In genomic region chr3L:3851847-3852246, dm6 we compare ENCODE assay signal across 4 fruit fly cellular contexts.
TF ChIP-seq lines count a peak whose summit lies in the region.

No protein-coding gene starts in this region.

- no peak for TF ChIP-seq CTCF in whole organism, embryonic (GFP tag; optimal IDR thresholded peaks at IDR 0.05; lab: Kevin White, UChicago)

TF ChIP-seq in whole organism, embryonic, 481 proteins besides CTCF, POLR2A, EP300 and RAD21 (continues in another document):
- no peak for TF ChIP-seq Stat92E (GFP tag; optimal IDR thresholded peaks at IDR 0.05; lab: Kevin White, UChicago)
- TF ChIP-seq CG2875 (GFP tag; optimal IDR thresholded peaks at IDR 0.05; lab: Kevin White, UChicago): peak; percentile 9
- TF ChIP-seq NC2β (GFP tag; optimal IDR thresholded peaks at IDR 0.05; lab: Kevin White, UChicago): peak; percentile 13
- TF ChIP-seq HmgD (GFP tag; optimal IDR thresholded peaks at IDR 0.05; lab: Kevin White, UChicago): no peak
- TF ChIP-seq cato (GFP tag; optimal IDR thresholded peaks at IDR 0.05; lab: Kevin White, UChicago; ENCODE audit: borderline replicate concordance): no peak
- peak; percentile 34 for TF ChIP-seq CG4820 (GFP tag; optimal IDR thresholded peaks at IDR 0.05; lab: Kevin White, UChicago)
- peak in 1 of 2 experiments; percentile 45 for TF ChIP-seq chif (GFP tag; optimal IDR thresholded peaks at IDR 0.05; lab: Kevin White, UChicago)
- TF ChIP-seq sima (GFP tag; optimal IDR thresholded peaks at IDR 0.05; lab: Kevin White, UChicago): no peak
- TF ChIP-seq CG10543 (GFP tag; optimal IDR thresholded peaks at IDR 0.05; lab: Kevin White, UChicago): no peak
- TF ChIP-seq CG8944 (GFP tag; optimal IDR thresholded peaks at IDR 0.05; lab: Kevin White, UChicago): peak; percentile 42
- TF ChIP-seq trh (GFP tag; optimal IDR thresholded peaks at IDR 0.05; lab: Kevin White, UChicago): no peak
- TF ChIP-seq CG15011 (GFP tag; optimal IDR thresholded peaks at IDR 0.05; lab: Kevin White, UChicago): no peak
- TF ChIP-seq Adf1 (GFP tag; IDR thresholded peaks at IDR 0.05; lab: Robert Waterston, UW): no peak
- TF ChIP-seq CG17186 (GFP tag; optimal IDR thresholded peaks at IDR 0.05; lab: Kevin White, UChicago): no peak
- no peak for TF ChIP-seq CG7556 (GFP tag; optimal IDR thresholded peaks at IDR 0.05; lab: Kevin White, UChicago)
- TF ChIP-seq Elba2 (GFP tag; optimal IDR thresholded peaks at IDR 0.05; lab: Kevin White, UChicago): no peak
- no peak for TF ChIP-seq scrt (GFP tag; optimal IDR thresholded peaks at IDR 0.05; lab: Kevin White, UChicago)
- no peak for TF ChIP-seq CG10462 (GFP tag; optimal IDR thresholded peaks at IDR 0.05; lab: Kevin White, UChicago)
- TF ChIP-seq Nf-YB (GFP tag; optimal IDR thresholded peaks at IDR 0.05; lab: Kevin White, UChicago): no peak
- no peak for TF ChIP-seq Ets65A (GFP tag; lab: Kevin White, UChicago)
- TF ChIP-seq Asciz (GFP tag; optimal IDR thresholded peaks at IDR 0.05; lab: Kevin White, UChicago): no peak
- no peak for TF ChIP-seq MBD-R2 (GFP tag; IDR thresholded peaks at IDR 0.05; lab: Robert Waterston, UW)
- peak; percentile 33; the same call in 1 of the 2 replicates for TF ChIP-seq CG14667 (GFP tag; IDR thresholded peaks at IDR 0.05; lab: Robert Waterston, UW)

TF ChIP-seq in whole organism, prepupa, 60 proteins besides CTCF, POLR2A, EP300 and RAD21 (continues in another document):
- TF ChIP-seq dac (GFP tag; optimal IDR thresholded peaks at IDR 0.05; lab: Kevin White, UChicago) (no peak), achi (GFP tag; optimal IDR thresholded peaks at IDR 0.05; lab: Kevin White, UChicago) (peak; percentile 31), Met (GFP tag; optimal IDR thresholded peaks at IDR 0.05; lab: Kevin White, UChicago) (peak; percentile 16), Ets96B (tag; optimal IDR thresholded peaks at IDR 0.05; lab: Kevin White, UChicago) (peak; percentile 58), Eip75B (GFP tag; optimal IDR thresholded peaks at IDR 0.05; lab: Kevin White, UChicago) (peak; percentile 45), CG34406 (GFP tag; optimal IDR thresholded peaks at IDR 0.05; lab: Kevin White, UChicago) (peak; percentile 51), OdsH (GFP tag; optimal IDR thresholded peaks at IDR 0.05; lab: Kevin White, UChicago) (peak; percentile 48), fkh (GFP tag; optimal IDR thresholded peaks at IDR 0.05; lab: Kevin White, UChicago) (no peak), Sox14 (GFP tag; optimal IDR thresholded peaks at IDR 0.05; lab: Kevin White, UChicago) (peak; percentile 21), topi (GFP tag; optimal IDR thresholded peaks at IDR 0.05; lab: Kevin White, UChicago) (peak; percentile 50), CG6808 (GFP tag; optimal IDR thresholded peaks at IDR 0.05; lab: Kevin White, UChicago) (peak; percentile 7), Gug (GFP tag; IDR thresholded peaks at IDR 0.05; lab: Robert Waterston, UW) (no peak), CG6854 (GFP tag; optimal IDR thresholded peaks at IDR 0.05; lab: Kevin White, UChicago) (no peak), esn (GFP tag; optimal IDR thresholded peaks at IDR 0.05; lab: Kevin White, UChicago) (peak; percentile 38), pdm3 (GFP tag; optimal IDR thresholded peaks at IDR 0.05; lab: Kevin White, UChicago) (peak; percentile 44), CG11762 (GFP tag; optimal IDR thresholded peaks at IDR 0.05; lab: Kevin White, UChicago; ENCODE audit: insufficient read depth) (no peak), CG3919 (GFP tag; optimal IDR thresholded peaks at IDR 0.05; lab: Kevin White, UChicago) (peak; percentile 52), svp (GFP tag; lab: Kevin White, UChicago) (no peak), CG31627 (GFP tag; optimal IDR thresholded peaks at IDR 0.05; lab: Kevin White, UChicago) (peak; percentile 35), CG6163 (GFP tag; IDR thresholded peaks at IDR 0.05; lab: Robert Waterston, UW) (peak; percentile 59; the same call in 2 of the 3 replicates), Sox15 (GFP tag; optimal IDR thresholded peaks at IDR 0.05; lab: Kevin White, UChicago) (peak; percentile 29), CG10669 (GFP tag; optimal IDR thresholded peaks at IDR 0.05; lab: Kevin White, UChicago) (peak; percentile 55), CG6276 (GFP tag; optimal IDR thresholded peaks at IDR 0.05; lab: Kevin White, UChicago) (no peak), CG16779 (tag; optimal IDR thresholded peaks at IDR 0.05; lab: Kevin White, UChicago) (no peak)

TF ChIP-seq in whole organism, pupa, 21 proteins besides CTCF, POLR2A, EP300 and RAD21:
- TF ChIP-seq CG15710 (tag; optimal IDR thresholded peaks at IDR 0.05; lab: Kevin White, UChicago) (peak; percentile 59), CG17806 (tag; optimal IDR thresholded peaks at IDR 0.05; lab: Kevin White, UChicago) (peak; percentile 40), CG9948 (tag; optimal IDR thresholded peaks at IDR 0.05; lab: Kevin White, UChicago) (peak; percentile 30), CG34367 (tag; optimal IDR thresholded peaks at IDR 0.05; lab: Kevin White, UChicago) (peak; percentile 30), CG8301 (tag; optimal IDR thresholded peaks at IDR 0.05; lab: Kevin White, UChicago) (peak; percentile 1), fd96Ca (GFP tag; IDR thresholded peaks at IDR 0.05; lab: Robert Waterston, UW) (no peak), rn (GFP tag; IDR thresholded peaks at IDR 0.05; lab: Robert Waterston, UW) (no peak), Pif1A (GFP tag; optimal IDR thresholded peaks at IDR 0.05; lab: Kevin White, UChicago) (peak; percentile 17), CG4496 (GFP tag; IDR thresholded peaks at IDR 0.05; lab: Robert Waterston, UW) (no peak), Pif1B (GFP tag; optimal IDR thresholded peaks at IDR 0.05; lab: Kevin White, UChicago) (peak; percentile 24), Ets98B (GFP tag; IDR thresholded peaks at IDR 0.05; lab: Robert Waterston, UW) (no peak), CG13204 (GFP tag; optimal IDR thresholded peaks at IDR 0.05; lab: Kevin White, UChicago) (no peak), CG8159 (tag; optimal IDR thresholded peaks at IDR 0.05; lab: Kevin White, UChicago) (peak; percentile 59), Snoo (tag; optimal IDR thresholded peaks at IDR 0.05; lab: Kevin White, UChicago) (no peak)

TF ChIP-seq in whole organism, wandering third instar larva, 38 proteins besides CTCF, POLR2A, EP300 and RAD21:
- TF ChIP-seq psq (GFP tag; optimal IDR thresholded peaks at IDR 0.05; lab: Kevin White, UChicago) (no peak), foxo (GFP tag; optimal IDR thresholded peaks at IDR 0.05; lab: Kevin White, UChicago) (peak in 1 of 2 experiments; percentile 37), sage (GFP tag; optimal IDR thresholded peaks at IDR 0.05; lab: Kevin White, UChicago) (no peak), usp (GFP tag; optimal IDR thresholded peaks at IDR 0.05; lab: Kevin White, UChicago) (no peak), dmrt93B (GFP tag; optimal IDR thresholded peaks at IDR 0.05; lab: Kevin White, UChicago) (no peak), br (GFP tag; optimal IDR thresholded peaks at IDR 0.05; lab: Kevin White, UChicago) (peak; percentile 16), Rel (GFP tag; optimal IDR thresholded peaks at IDR 0.05; lab: Kevin White, UChicago) (no peak), Rel (tag; optimal IDR thresholded peaks at IDR 0.05; lab: Kevin White, UChicago) (no peak), OdsH (GFP tag; optimal IDR thresholded peaks at IDR 0.05; lab: Kevin White, UChicago) (peak; percentile 3), HLH106 (tag; optimal IDR thresholded peaks at IDR 0.05; lab: Kevin White, UChicago) (peak; percentile 15), jim (GFP tag; optimal IDR thresholded peaks at IDR 0.05; lab: Kevin White, UChicago) (no peak), fru (GFP tag; optimal IDR thresholded peaks at IDR 0.05; lab: Kevin White, UChicago) (peak; percentile 8), ey (GFP tag; optimal IDR thresholded peaks at IDR 0.05; lab: Kevin White, UChicago) (peak; percentile 35), sv (GFP tag; optimal IDR thresholded peaks at IDR 0.05; lab: Kevin White, UChicago) (no peak), rgr (GFP tag; optimal IDR thresholded peaks at IDR 0.05; lab: Kevin White, UChicago) (peak; percentile 13), h (GFP tag; optimal IDR thresholded peaks at IDR 0.05; lab: Kevin White, UChicago) (peak; percentile 53), GATAd (GFP tag; optimal IDR thresholded peaks at IDR 0.05; lab: Kevin White, UChicago) (no peak), tai (GFP tag; optimal IDR thresholded peaks at IDR 0.05; lab: Kevin White, UChicago) (no peak)

Comparison
In these comparisons a context has a peak if more than half of its experiments do, and no peak if none do; other contexts are left out.
1. Of the 7 proteins assayed by ChIP-seq in both whole organism, embryonic and whole organism, prepupa: peak only in whole organism, embryonic: Blimp-1 and Gug; only in whole organism, prepupa: Hr39; in both: Sox102F; in neither: 3.